Fruit fly (Drosophila melanogaster) whole organism: ENCODE results near the gene Mnt.

ENCODE experiments used
- CG8478 ChIP-seq: fragments of >200 bp; optimal IDR thresholded peaks from 2 replicates; lab custom pipeline; 2018; ENCODE audit warnings: inconsistent platforms
- Dll ChIP-seq: fragments of >200 bp; optimal IDR thresholded peaks from 2 replicates; lab custom pipeline; 2017
- EcR ChIP-seq, 2 experiments: fragments of >200 bp; optimal IDR thresholded peaks; 2 replicates each; lab custom pipeline; 2017; ENCODE audit warnings: missing biosample characterization in 2 of 2, missing genetic modification characterization in 2 of 2, missing genetic modification reagents in 2 of 2
- psq ChIP-seq: fragments of >200 bp; optimal IDR thresholded peaks from 2 replicates; lab custom pipeline; 2017
- usp ChIP-seq: fragments of >200 bp; optimal IDR thresholded peaks from 2 replicates; lab custom pipeline; 2017; ENCODE audit warnings: missing biosample characterization, missing genetic modification characterization, mixed read lengths

DNA sequence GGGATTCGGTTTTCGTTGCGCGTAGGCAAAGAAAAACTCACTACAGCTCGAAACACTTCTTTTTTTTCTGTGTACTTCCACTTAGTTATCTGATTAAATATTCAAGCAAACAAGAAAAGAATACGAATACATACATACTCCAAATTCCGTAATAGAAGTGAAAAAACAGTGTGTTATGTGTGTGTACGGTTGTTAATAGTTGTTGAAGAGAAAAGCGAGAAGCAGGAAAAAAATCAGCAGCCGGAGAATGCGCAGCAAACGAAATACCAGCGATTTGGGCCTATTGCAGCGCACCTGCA lies 68.2 kb downstream of the Mnt start:
- TF ChIP-seq Dll (lab: Kevin White, UChicago) (no peak), psq (lab: Kevin White, UChicago) (no peak), EcR (GFP tag; optimal IDR thresholded peaks at IDR 0.05; lab: Kevin White, UChicago) (no peak), usp (GFP tag; lab: Kevin White, UChicago) (no peak), CG8478 (lab: Kevin White, UChicago) (no peak)
